Fruit fly (Drosophila melanogaster) whole organism, pupa: ENCODE measurements around the gene Tomosyn.
A peak's percentile ranks its signal among the peaks of the same experiment; 100 is the strongest.

Source experiments
- CG10348 ChIP-seq: fragments of 200-800 bp; sonication (Bioruptor generic); IDR thresholded peaks from 2 replicates; pipeline ENCODE4 v1.3.6; 2022; ENCODE audit warnings: missing biosample characterization, missing genetic modification characterization
- CG12605 ChIP-seq: fragments of 200-800 bp; sonication (Bioruptor generic); IDR thresholded peaks from 2 replicates; pipeline ENCODE4 v1.3.6; 2022; ENCODE audit warnings: missing biosample characterization, missing genetic modification characterization
- CG13204 ChIP-seq: fragments of 200-800 bp; sonication (Bioruptor generic); optimal IDR thresholded peaks from 2 replicates; lab custom pipeline; 2018; ENCODE audit warnings: missing biosample characterization, mild to moderate bottlenecking, missing genetic modification characterization, moderate library complexity
- CG14655 ChIP-seq: fragments of 200-800 bp; sonication (Bioruptor generic); optimal IDR thresholded peaks from 3 replicates; lab custom pipeline; 2017; ENCODE audit warnings: mild to moderate bottlenecking, missing biosample characterization, missing genetic modification reagents, missing genetic modification characterization
- CG15710 ChIP-seq: fragments of 200-800 bp; sonication (Bioruptor generic); optimal IDR thresholded peaks from 2 replicates; lab custom pipeline; 2018; ENCODE audit warnings: missing biosample characterization, mild to moderate bottlenecking, missing genetic modification characterization, moderate library complexity
- CG17806 ChIP-seq: fragments of 200-800 bp; sonication (Bioruptor generic); optimal IDR thresholded peaks from 2 replicates; lab custom pipeline; 2018; ENCODE audit warnings: missing biosample characterization, mild to moderate bottlenecking, missing genetic modification characterization, moderate library complexity
- CG32121 ChIP-seq: fragments of 200-800 bp; sonication (Bioruptor generic); IDR thresholded peaks from 2 replicates; pipeline ENCODE4 v1.3.6; 2022; ENCODE audit warnings: missing biosample characterization, missing genetic modification characterization
- CG34367 ChIP-seq: fragments of 200-800 bp; sonication (Bioruptor generic); optimal IDR thresholded peaks from 2 replicates; lab custom pipeline; 2018; ENCODE audit warnings: missing biosample characterization, mild to moderate bottlenecking, missing genetic modification characterization
- CG4496 ChIP-seq: fragments of 200-800 bp; sonication (Bioruptor generic); IDR thresholded peaks from 3 replicates; pipeline ENCODE4 v1.3.6; 2022; ENCODE audit warnings: missing biosample characterization, missing genetic modification characterization
- CG8159 ChIP-seq: fragments of 200-800 bp; sonication (Bioruptor generic); optimal IDR thresholded peaks from 3 replicates; lab custom pipeline; 2018; ENCODE audit warnings: missing biosample characterization, mild to moderate bottlenecking, missing genetic modification characterization, moderate library complexity
- CG8301 ChIP-seq: fragments of 200-800 bp; sonication (Bioruptor generic); optimal IDR thresholded peaks from 2 replicates; lab custom pipeline; 2018; ENCODE audit warnings: missing biosample characterization, mild to moderate bottlenecking, missing genetic modification characterization
- CG9948 ChIP-seq: fragments of 200-800 bp; sonication (Bioruptor generic); optimal IDR thresholded peaks from 2 replicates; lab custom pipeline; 2018; ENCODE audit warnings: missing biosample characterization, mild to moderate bottlenecking, missing genetic modification characterization, moderate library complexity
- D1 ChIP-seq: fragments of 200-800 bp; sonication (Bioruptor generic); optimal IDR thresholded peaks from 2 replicates; lab custom pipeline; 2018; ENCODE audit warnings: missing biosample characterization, mild to moderate bottlenecking, missing genetic modification characterization, moderate library complexity
- EcR ChIP-seq: fragments of 200-800 bp; sonication (Bioruptor generic); optimal IDR thresholded peaks from 3 replicates; lab custom pipeline; 2019; ENCODE audit warnings: missing biosample characterization, missing genetic modification characterization, mild to moderate bottlenecking, moderate library complexity, missing genetic modification reagents
- Ets98B ChIP-seq: fragments of 200-800 bp; sonication (Bioruptor generic); IDR thresholded peaks from 2 replicates; pipeline ENCODE4 v1.3.6; 2022; ENCODE audit warnings: missing biosample characterization, missing genetic modification characterization
- Pif1A ChIP-seq: fragments of 200-800 bp; sonication (Bioruptor generic); optimal IDR thresholded peaks from 3 replicates; lab custom pipeline; 2016; ENCODE audit warnings: missing biosample characterization, missing genetic modification characterization
- Pif1B ChIP-seq: fragments of 200-800 bp; sonication (Bioruptor generic); optimal IDR thresholded peaks from 3 replicates; lab custom pipeline; 2016; ENCODE audit warnings: missing biosample characterization, missing genetic modification characterization
- Snoo ChIP-seq: fragments of 200-800 bp; sonication (Bioruptor generic); optimal IDR thresholded peaks from 3 replicates; lab custom pipeline; 2017; ENCODE audit warnings: missing biosample characterization, mild to moderate bottlenecking, missing genetic modification characterization, inconsistent platforms
- fd96Ca ChIP-seq: fragments of 200-800 bp; sonication (Bioruptor generic); IDR thresholded peaks from 3 replicates; pipeline ENCODE4 v1.3.6; 2022; ENCODE audit warnings: missing biosample characterization, missing genetic modification characterization
- gl ChIP-seq: fragments of 200-800 bp; sonication (Bioruptor generic); optimal IDR thresholded peaks from 2 replicates; lab custom pipeline; 2018; ENCODE audit warnings: missing biosample characterization, mild to moderate bottlenecking, missing genetic modification characterization
- rn ChIP-seq: fragments of 200-800 bp; sonication (Bioruptor generic); IDR thresholded peaks from 2 replicates; pipeline ENCODE4 v1.3.6; 2022; ENCODE audit warnings: missing biosample characterization, missing genetic modification characterization

Gene Tomosyn

DNA sequence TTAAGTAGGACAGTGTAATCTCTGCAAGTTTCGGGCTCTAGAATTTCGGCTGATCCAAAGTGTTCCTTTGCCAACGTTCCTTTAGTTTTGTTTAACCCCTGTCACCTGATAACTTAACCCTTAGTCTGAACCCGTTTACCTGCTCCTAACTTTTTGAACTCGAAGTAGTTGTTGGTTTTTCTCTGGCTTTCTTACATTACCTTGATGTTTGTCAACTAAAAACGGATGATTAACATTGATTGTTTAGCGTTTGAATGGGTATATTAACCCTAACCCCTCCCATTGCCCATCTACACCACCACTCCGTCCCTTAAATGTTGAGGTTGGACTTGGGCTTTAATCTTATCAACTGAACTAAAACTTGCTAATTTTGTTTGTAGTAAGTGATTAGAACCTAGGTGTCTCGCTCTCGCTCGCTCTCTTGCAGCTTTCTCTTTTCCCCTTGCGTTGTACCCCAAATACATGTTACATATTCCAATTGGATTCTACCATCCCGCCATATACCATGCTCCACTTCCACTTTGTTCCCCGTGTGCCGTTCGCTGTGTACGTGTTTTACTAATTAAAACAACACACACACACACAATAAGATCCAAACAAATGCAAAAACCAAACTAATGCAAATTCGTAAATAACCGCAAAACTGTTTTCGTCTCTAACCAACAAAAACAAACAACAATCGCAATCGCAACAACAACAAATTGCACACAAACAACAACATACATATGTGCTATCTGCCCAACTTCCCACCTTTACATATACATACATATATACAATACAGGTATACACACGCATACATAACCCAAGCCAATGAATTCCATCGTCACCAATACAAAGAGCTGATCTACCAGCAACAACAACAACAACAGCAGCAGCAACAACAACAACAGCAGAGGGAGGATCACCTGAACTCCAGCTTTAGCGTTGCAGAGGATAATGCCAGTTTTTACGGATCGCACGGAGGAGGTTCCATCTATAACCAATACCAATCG is 30.3 kb upstream of the Tomosyn start:
- TF ChIP-seq CG12605 (no peak), D1 (tag; lab: Kevin White, UChicago) (no peak), Pif1B (GFP tag; lab: Kevin White, UChicago) (no peak), CG10348 (GFP tag; lab: Robert Waterston, UW) (no peak), gl (tag; lab: Kevin White, UChicago) (no peak), EcR (no peak), CG17806 (tag; lab: Kevin White, UChicago) (no peak), Snoo (no peak), CG32121 (GFP tag; lab: Robert Waterston, UW) (no peak), rn (no peak), CG13204 (no peak), CG34367 (tag; lab: Kevin White, UChicago) (no peak), Ets98B (GFP tag; lab: Robert Waterston, UW) (no peak), Pif1A (GFP tag; lab: Kevin White, UChicago) (no peak), CG9948 (no peak), CG4496 (no peak), CG14655 (GFP tag; lab: Kevin White, UChicago) (no peak), CG8301 (tag; lab: Kevin White, UChicago) (no peak)

DNA sequence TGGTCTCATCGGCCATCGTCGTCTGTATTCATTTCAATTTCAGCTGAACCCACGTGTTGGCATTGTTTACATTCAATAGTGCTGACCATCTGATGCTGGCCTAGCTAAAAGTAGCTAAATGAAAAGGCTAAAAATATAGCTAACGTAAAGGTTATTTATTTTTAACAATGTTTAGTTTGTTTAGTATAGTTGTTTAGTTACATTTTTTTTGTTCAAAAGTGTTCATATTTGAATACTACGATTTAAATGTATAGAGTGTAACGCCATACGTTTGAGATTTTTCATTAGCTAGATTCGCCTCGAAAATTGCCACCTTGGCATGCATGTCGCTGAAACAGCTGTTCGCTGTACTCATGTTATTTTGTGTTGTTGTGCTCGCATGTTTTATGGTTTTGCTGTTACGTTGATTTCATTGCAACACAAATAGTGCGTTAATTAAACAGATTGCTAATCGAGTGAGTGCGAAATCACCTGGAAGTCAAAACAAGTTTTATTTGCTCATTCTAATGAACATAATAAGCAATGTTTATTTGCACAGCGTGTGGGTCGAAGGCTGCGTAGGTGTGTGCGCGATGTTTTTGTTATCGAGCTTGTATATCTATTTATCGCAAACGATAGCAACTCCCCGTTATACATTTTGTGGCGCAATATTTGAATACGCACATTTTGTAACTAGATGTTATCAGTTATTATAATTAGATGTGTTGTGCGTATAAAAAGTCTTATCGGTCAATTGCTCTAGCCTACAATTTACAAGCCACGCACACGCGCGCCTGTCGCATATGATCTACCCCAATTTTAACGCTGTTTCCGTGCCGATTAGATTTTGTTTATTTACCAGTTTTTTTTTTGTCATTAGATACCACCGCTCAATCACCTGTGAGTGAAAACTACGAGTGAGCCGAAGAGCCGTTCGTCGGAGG is 19.6 kb upstream of the Tomosyn start, which contains the start of the genes CG1463 and Fpgs1:
Gene CG1463 (minus strand): TSS at position 132 of the 923 bp plus-strand sequence.
Gene Fpgs1 (plus strand): TSS at position 332 of the 923 bp plus-strand sequence.
- TF ChIP-seq Pif1A (GFP tag; lab: Kevin White, UChicago) = no peak
- TF ChIP-seq CG15710 (tag; lab: Kevin White, UChicago) = peak; percentile 37
- TF ChIP-seq EcR = peak; percentile 35
- TF ChIP-seq CG32121 (GFP tag; lab: Robert Waterston, UW) = peak; percentile 38; the same call in 1 of the 2 replicates
- TF ChIP-seq, all 21 proteins: peak for 3

DNA sequence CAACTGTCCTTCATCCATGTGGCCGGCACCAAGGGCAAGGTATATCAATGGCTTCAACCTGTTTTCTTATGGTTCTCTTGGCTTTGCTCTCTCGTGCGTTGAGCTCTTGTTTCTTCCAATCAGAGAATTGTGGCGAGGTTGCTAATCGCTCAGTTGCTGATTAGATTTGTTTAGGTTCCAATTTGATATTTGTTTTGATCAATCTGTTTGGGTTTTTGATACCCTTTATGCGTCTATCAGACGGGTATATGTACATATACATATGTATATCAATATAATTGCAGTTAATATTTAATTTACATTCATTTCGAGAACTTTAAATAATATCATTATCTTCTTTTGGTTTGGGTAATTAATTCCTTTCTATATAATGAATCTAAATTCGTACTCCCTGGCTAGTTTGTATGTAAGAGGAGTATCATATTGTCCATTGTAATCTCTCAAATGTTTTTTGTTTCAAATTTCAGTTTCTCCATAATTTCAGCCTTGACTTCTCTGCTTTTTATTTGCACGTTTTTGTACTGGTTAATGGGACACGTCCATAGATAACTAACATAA is 18.1 kb upstream of the Tomosyn start:
- TF ChIP-seq CG15710 (tag; lab: Kevin White, UChicago) (no peak), CG13204 (no peak), rn (no peak), D1 (tag; lab: Kevin White, UChicago) (no peak), CG14655 (GFP tag; lab: Kevin White, UChicago) (no peak), Pif1B (GFP tag; lab: Kevin White, UChicago) (no peak), CG32121 (GFP tag; lab: Robert Waterston, UW) (no peak), CG34367 (tag; lab: Kevin White, UChicago) (no peak), gl (tag; lab: Kevin White, UChicago) (no peak), fd96Ca (GFP tag; lab: Robert Waterston, UW) (no peak)

DNA sequence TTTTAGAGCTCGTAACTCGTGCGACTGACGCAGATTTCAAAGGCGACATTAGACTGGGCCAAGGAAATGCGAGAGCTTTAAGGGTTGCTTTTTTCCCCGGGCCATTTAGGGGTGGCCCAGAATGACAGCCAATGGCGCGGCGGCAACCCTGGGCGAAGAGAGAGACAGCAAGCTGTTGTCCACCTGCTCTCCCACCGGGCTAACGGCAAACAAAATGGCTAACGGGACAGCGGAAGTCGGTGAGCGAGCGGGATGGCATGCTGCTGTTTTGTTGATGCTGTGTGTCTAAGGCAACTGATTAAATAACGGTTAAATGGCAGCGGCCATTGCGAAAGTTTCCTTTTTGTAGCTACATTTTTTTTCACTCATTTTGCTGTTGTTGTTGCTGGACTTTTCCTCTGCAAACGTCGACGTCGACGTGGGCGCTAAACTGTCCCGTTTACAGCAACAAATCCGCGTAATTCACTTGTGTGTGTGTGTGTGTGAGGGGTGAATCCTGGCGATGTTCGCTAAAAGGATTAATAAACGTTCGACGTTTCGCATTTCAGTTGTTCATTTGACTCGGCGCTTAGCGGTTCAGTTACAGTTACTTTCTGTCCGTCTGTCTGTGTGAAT is 15.5 kb upstream of the Tomosyn start, which contains the start of gene CG11085:
Gene CG11085 (plus strand): TSS at position 565 of the 615 bp plus-strand sequence.
- TF ChIP-seq D1 (tag; lab: Kevin White, UChicago) = no peak
- TF ChIP-seq Ets98B (GFP tag; lab: Robert Waterston, UW) = no peak
- TF ChIP-seq Pif1A (GFP tag; lab: Kevin White, UChicago) = no peak
- TF ChIP-seq CG32121 (GFP tag; lab: Robert Waterston, UW) = no peak
- TF ChIP-seq CG9948 = no peak
- TF ChIP-seq CG4496 = no peak
- no peak for TF ChIP-seq CG10348 (GFP tag; lab: Robert Waterston, UW)
- TF ChIP-seq CG8159 = no peak
- TF ChIP-seq CG12605 = no peak
- TF ChIP-seq CG17806 (tag; lab: Kevin White, UChicago) = no peak
- no peak for TF ChIP-seq fd96Ca (GFP tag; lab: Robert Waterston, UW)
- no peak for TF ChIP-seq CG14655 (GFP tag; lab: Kevin White, UChicago)
- no peak for TF ChIP-seq EcR
- TF ChIP-seq, all 21 proteins: peak for 0

DNA sequence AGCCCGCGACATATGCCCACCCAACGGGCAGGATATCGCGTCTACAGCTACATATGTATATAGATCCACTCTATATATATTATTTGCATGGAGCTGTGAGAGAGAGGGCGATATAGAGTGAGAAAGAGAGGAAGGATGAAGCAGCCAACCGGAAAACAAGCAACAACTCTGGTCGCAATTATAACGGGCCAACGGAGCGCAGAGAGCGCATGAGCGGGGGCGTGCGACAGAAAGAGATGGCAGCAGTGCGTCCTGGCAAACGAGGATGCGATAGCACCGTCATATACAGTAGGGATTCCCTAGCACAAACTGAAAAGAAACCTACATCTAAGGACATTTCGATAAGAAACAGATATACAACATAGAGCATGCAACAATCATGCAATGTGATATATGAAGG is 9.8 kb upstream of the Tomosyn start:
- TF ChIP-seq CG12605 (no peak), CG10348 (GFP tag; lab: Robert Waterston, UW) (no peak), EcR (no peak), CG32121 (GFP tag; lab: Robert Waterston, UW) (no peak), Ets98B (GFP tag; lab: Robert Waterston, UW) (no peak), Snoo (no peak), CG34367 (tag; lab: Kevin White, UChicago) (no peak), CG8159 (no peak), Pif1A (GFP tag; lab: Kevin White, UChicago) (no peak), CG15710 (tag; lab: Kevin White, UChicago) (no peak), CG13204 (no peak), CG17806 (tag; lab: Kevin White, UChicago) (no peak), rn (no peak)
